Worm (Caenorhabditis elegans) whole organism, L2 larva: ENCODE measurements around the gene F53H8.3.
A peak's percentile ranks its signal among the peaks of the same experiment; 100 is the strongest.

ENCODE experiments used
- C34F6.9 ChIP-seq: fragments of 150-350 bp; optimal IDR thresholded peaks from 2 replicates; lab custom pipeline; 2014; ENCODE audit warnings: missing biosample characterization, missing genetic modification characterization
- F13H6.1 ChIP-seq: sonication (generic microtip); optimal IDR thresholded peaks from 2 replicates; lab custom pipeline; 2016; ENCODE audit warnings: missing genetic modification characterization, missing compliant biosample characterization
- Y55F3AM.14 ChIP-seq: fragments of 200-800 bp; sonication (Bioruptor generic); optimal IDR thresholded peaks from 2 replicates; lab custom pipeline; 2018; ENCODE audit warnings: mild to moderate bottlenecking, missing genetic modification characterization, missing compliant biosample characterization
- ZK546.5 ChIP-seq: sonication (generic microtip); optimal IDR thresholded peaks from 2 replicates; lab custom pipeline; 2017; ENCODE audit warnings: missing biosample characterization, missing genetic modification characterization
- alr-1 ChIP-seq: fragments of 150-350 bp; optimal IDR thresholded peaks from 2 replicates; lab custom pipeline; 2014; ENCODE audit warnings: missing biosample characterization, missing genetic modification characterization
- aly-2 ChIP-seq: fragments of 150-350 bp; optimal IDR thresholded peaks from 2 replicates; lab custom pipeline; 2014; ENCODE audit warnings: missing biosample characterization, missing genetic modification characterization
- ama-1 ChIP-seq: fragments of 150-350 bp; optimal IDR thresholded peaks from 2 replicates; lab custom pipeline; 2018; ENCODE audit warnings: inconsistent platforms
- blmp-1 ChIP-seq: sonication (generic microtip); optimal IDR thresholded peaks from 2 replicates; lab custom pipeline; 2017; ENCODE audit warnings: missing genetic modification characterization, mild to moderate bottlenecking, missing compliant biosample characterization, antibody characterized with exemption, moderate library complexity; ENCODE audit not compliant: insufficient read depth
- ceh-16 ChIP-seq: fragments of 150-350 bp; optimal IDR thresholded peaks from 2 replicates; lab custom pipeline; 2014; ENCODE audit warnings: missing biosample characterization, missing genetic modification characterization
- ceh-82 ChIP-seq: fragments of 150-350 bp; optimal IDR thresholded peaks from 2 replicates; lab custom pipeline; 2014; ENCODE audit warnings: missing biosample characterization, missing genetic modification characterization
- crh-2 ChIP-seq: sonication (generic microtip); optimal IDR thresholded peaks from 2 replicates; lab custom pipeline; 2017; ENCODE audit warnings: missing biosample characterization, missing genetic modification characterization
- dmd-4 ChIP-seq: sonication (generic microtip); optimal IDR thresholded peaks from 2 replicates; lab custom pipeline; 2017; ENCODE audit warnings: missing biosample characterization, missing genetic modification characterization
- egl-27 ChIP-seq: sonication (generic microtip); optimal IDR thresholded peaks from 3 replicates; lab custom pipeline; 2017; ENCODE audit warnings: missing biosample characterization, missing genetic modification reagents, missing genetic modification characterization
- elt-1 ChIP-seq: fragments of 150-350 bp; optimal IDR thresholded peaks from 2 replicates; lab custom pipeline; 2014; ENCODE audit warnings: missing biosample characterization, missing genetic modification characterization
- elt-3 ChIP-seq: sonication (generic microtip); optimal IDR thresholded peaks from 2 replicates; lab custom pipeline; 2017; ENCODE audit warnings: missing biosample characterization, missing genetic modification characterization
- fos-1 ChIP-seq: fragments of 150-350 bp; optimal IDR thresholded peaks from 2 replicates; lab custom pipeline; 2014; ENCODE audit warnings: missing biosample characterization, missing genetic modification characterization
- lin-39 ChIP-seq: fragments of 150-350 bp; optimal IDR thresholded peaks from 2 replicates; lab custom pipeline; 2014; ENCODE audit warnings: missing biosample characterization, missing genetic modification reagents, missing genetic modification characterization
- lsy-2 ChIP-seq, 2 experiments: fragments of 150-350 bp in 1 of 2; sonication (generic microtip) in 1 of 2; optimal IDR thresholded peaks; 2 replicates each; lab custom pipeline; 2014 to 2017; ENCODE audit warnings: missing biosample characterization in 2 of 2, missing genetic modification characterization in 2 of 2
- mab-5 ChIP-seq: fragments of 150-350 bp; optimal IDR thresholded peaks from 2 replicates; lab custom pipeline; 2014; ENCODE audit warnings: missing biosample characterization, missing genetic modification characterization
- mbf-1 ChIP-seq: sonication (generic microtip); optimal IDR thresholded peaks from 2 replicates; lab custom pipeline; 2017; ENCODE audit warnings: missing biosample characterization, missing genetic modification characterization
- mdl-1 ChIP-seq, 2 experiments: fragments of 150-350 bp in 1 of 2; sonication (generic microtip) in 1 of 2; optimal IDR thresholded peaks; 2 replicates each; lab custom pipeline; 2017; ENCODE audit warnings: missing biosample characterization in 2 of 2, missing genetic modification characterization in 2 of 2
- nhr-11 ChIP-seq: fragments of 150-350 bp; optimal IDR thresholded peaks from 2 replicates; lab custom pipeline; 2014; ENCODE audit warnings: missing biosample characterization, missing genetic modification characterization
- nhr-129 ChIP-seq: fragments of 150-350 bp; optimal IDR thresholded peaks from 2 replicates; lab custom pipeline; 2014; ENCODE audit warnings: missing biosample characterization, missing genetic modification characterization
- nhr-21 ChIP-seq: fragments of 150-350 bp; optimal IDR thresholded peaks from 2 replicates; lab custom pipeline; 2014; ENCODE audit warnings: missing biosample characterization, missing genetic modification characterization
- nhr-23 ChIP-seq: fragments of 150-350 bp; optimal IDR thresholded peaks from 2 replicates; lab custom pipeline; 2014; ENCODE audit warnings: missing biosample characterization, missing genetic modification reagents, missing genetic modification characterization
- nhr-237 ChIP-seq: fragments of 150-350 bp; optimal IDR thresholded peaks from 2 replicates; lab custom pipeline; 2014; ENCODE audit warnings: missing biosample characterization, missing genetic modification characterization
- nhr-25 ChIP-seq: fragments of 150-350 bp; sonication (generic microtip); optimal IDR thresholded peaks from 3 replicates; lab custom pipeline; 2014; ENCODE audit warnings: missing biosample characterization, missing genetic modification characterization
- nhr-77 ChIP-seq: fragments of 150-350 bp; optimal IDR thresholded peaks from 2 replicates; lab custom pipeline; 2014; ENCODE audit warnings: missing biosample characterization, missing genetic modification characterization
- peb-1 ChIP-seq: fragments of 150-350 bp; optimal IDR thresholded peaks from 2 replicates; lab custom pipeline; 2014; ENCODE audit warnings: missing biosample characterization, missing genetic modification characterization
- sem-4 ChIP-seq: fragments of 150-350 bp; optimal IDR thresholded peaks from 2 replicates; lab custom pipeline; 2014; ENCODE audit warnings: missing biosample characterization, missing genetic modification reagents, missing genetic modification characterization
- skn-1 ChIP-seq: sonication (generic microtip); optimal IDR thresholded peaks from 2 replicates; lab custom pipeline; 2017; ENCODE audit warnings: missing biosample characterization, missing genetic modification characterization
- sma-9 ChIP-seq, 2 experiments: fragments of 150-350 bp in 1 of 2; sonication (generic microtip) in 1 of 2; optimal IDR thresholded peaks; 2 replicates each; lab custom pipeline; 2014 to 2016; ENCODE audit warnings: missing genetic modification characterization in 2 of 2, mild to moderate bottlenecking in 1 of 2, missing biosample characterization in 1 of 2, missing compliant biosample characterization in 1 of 2, missing genetic modification reagents in 1 of 2, moderate library complexity in 1 of 2
- snpc-4 ChIP-seq: fragments of 150-350 bp; optimal IDR thresholded peaks from 2 replicates; lab custom pipeline; 2014; ENCODE audit warnings: missing biosample characterization, missing genetic modification characterization
- unc-39 ChIP-seq: fragments of 150-350 bp; optimal IDR thresholded peaks from 2 replicates; lab custom pipeline; 2014; ENCODE audit warnings: missing biosample characterization, missing genetic modification characterization
- unc-55 ChIP-seq: fragments of 150-350 bp; sonication (generic microtip); optimal IDR thresholded peaks from 3 replicates; lab custom pipeline; 2014; ENCODE audit warnings: missing biosample characterization, missing genetic modification reagents, missing genetic modification characterization
- zag-1 ChIP-seq: fragments of 150-350 bp; optimal IDR thresholded peaks from 2 replicates; lab custom pipeline; 2014; ENCODE audit warnings: missing biosample characterization, missing genetic modification characterization
- ztf-11 ChIP-seq: sonication (generic microtip); optimal IDR thresholded peaks from 2 replicates; lab custom pipeline; 2017; ENCODE audit warnings: missing biosample characterization, missing genetic modification characterization
- ztf-4 ChIP-seq: fragments of 150-350 bp; optimal IDR thresholded peaks from 2 replicates; lab custom pipeline; 2014; ENCODE audit warnings: missing biosample characterization, missing genetic modification characterization

The F53H8.3 gene

DNA sequence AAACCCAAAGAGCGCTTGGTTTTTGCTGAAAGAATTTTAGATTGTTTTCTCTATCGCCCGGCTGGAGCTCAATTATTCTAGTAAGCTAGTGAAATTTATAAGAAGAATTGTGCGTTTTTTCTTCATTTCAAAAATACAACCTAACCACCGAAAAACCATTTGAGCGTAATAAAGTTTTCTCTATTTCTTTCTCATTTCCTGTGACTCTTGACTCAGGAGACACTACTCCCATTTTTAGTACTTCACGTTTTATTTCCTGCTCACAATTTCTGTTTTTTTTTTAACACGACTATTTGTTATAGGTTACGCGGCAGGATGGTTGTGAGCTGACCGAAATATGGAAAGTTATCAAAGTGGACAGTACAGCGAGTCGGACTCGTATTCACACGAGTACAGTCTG is 25.4 kb upstream of the F53H8.3 start, which contains the start of gene F35H12.6:
Gene F35H12.6 (plus strand): TSS at position 301 of the 400 bp plus-strand sequence.
- TF ChIP-seq lin-39 (tag; lab: Kevin White, UChicago) = no peak
- no peak for TF ChIP-seq nhr-129 (tag; lab: Kevin White, UChicago)
- TF ChIP-seq ZK546.5 (tag; lab: Kevin White, UChicago) = no peak
- no peak for TF ChIP-seq ceh-16 (tag; lab: Kevin White, UChicago)
- no peak for TF ChIP-seq nhr-77 (tag; lab: Kevin White, UChicago)
- no peak for TF ChIP-seq egl-27 (tag; lab: Kevin White, UChicago)
- no peak for TF ChIP-seq lsy-2 (tag; optimal IDR thresholded peaks at IDR 0.05; lab: Kevin White, UChicago)
- TF ChIP-seq sem-4 = no peak
- TF ChIP-seq, all 48 proteins: peak for 0

DNA sequence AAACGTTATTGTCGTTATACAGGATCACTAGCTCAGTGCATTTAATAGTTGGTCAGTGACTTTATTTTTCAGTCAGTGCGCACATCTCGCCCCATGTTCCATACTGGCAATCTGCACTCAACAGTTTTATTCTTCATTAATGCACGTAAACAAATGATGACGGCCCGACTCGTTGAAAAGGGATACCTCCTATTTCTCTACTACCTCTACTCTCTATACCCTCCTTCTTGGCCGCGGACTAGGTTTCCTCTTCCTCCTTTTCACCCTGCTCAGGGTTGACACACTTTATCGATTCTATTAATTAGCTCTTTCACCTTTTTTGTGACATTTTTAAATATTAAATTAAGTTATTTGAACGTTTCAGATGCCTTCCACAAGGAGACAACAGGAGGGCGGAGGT is 22.8 kb upstream of the F53H8.3 start, which contains the start of gene sel-12:
Gene sel-12 (plus strand): TSS at position 358 of the 400 bp plus-strand sequence.
- peak; percentile 22 for TF ChIP-seq fos-1
- TF ChIP-seq unc-55 (GFP tag; lab: Kevin White, UChicago) = peak; percentile 71
- no peak for TF ChIP-seq mab-5 (tag; lab: Kevin White, UChicago)
- no peak for TF ChIP-seq aly-2 (tag; lab: Kevin White, UChicago)
- no peak for TF ChIP-seq zag-1 (tag; lab: Kevin White, UChicago)
- TF ChIP-seq mdl-1 (tag; optimal IDR thresholded peaks at IDR 0.05; lab: Kevin White, UChicago) = no peak
- TF ChIP-seq nhr-21 = no peak
- TF ChIP-seq blmp-1 = no peak
- TF ChIP-seq sem-4 = no peak
- TF ChIP-seq ceh-16 (tag; lab: Kevin White, UChicago) = no peak
- peak; percentile 49 for TF ChIP-seq nhr-129 (tag; lab: Kevin White, UChicago)
- TF ChIP-seq snpc-4 (tag; lab: Kevin White, UChicago) = no peak
- TF ChIP-seq lsy-2 (tag; optimal IDR thresholded peaks at IDR 0.05; lab: Kevin White, UChicago) = peak in 1 of 2 experiments; percentile 34
- TF ChIP-seq ZK546.5 (tag; lab: Kevin White, UChicago) = no peak
- TF ChIP-seq lin-39 (tag; lab: Kevin White, UChicago) = no peak
- TF ChIP-seq nhr-237 (tag; lab: Kevin White, UChicago) = no peak
- TF ChIP-seq C34F6.9 (tag; lab: Kevin White, UChicago) = peak; percentile 48
- no peak for TF ChIP-seq unc-39 (tag; lab: Kevin White, UChicago)
- TF ChIP-seq alr-1 (tag; lab: Kevin White, UChicago) = no peak
- no peak for TF ChIP-seq ama-1
- TF ChIP-seq nhr-11 (tag; lab: Kevin White, UChicago) = no peak
- no peak for TF ChIP-seq ceh-82 (tag; lab: Kevin White, UChicago)
- TF ChIP-seq Y55F3AM.14 = no peak
- TF ChIP-seq mbf-1 (tag; lab: Kevin White, UChicago) = no peak
- TF ChIP-seq nhr-77 (tag; lab: Kevin White, UChicago) = no peak
- TF ChIP-seq nhr-23 (tag; lab: Kevin White, UChicago) = no peak

DNA sequence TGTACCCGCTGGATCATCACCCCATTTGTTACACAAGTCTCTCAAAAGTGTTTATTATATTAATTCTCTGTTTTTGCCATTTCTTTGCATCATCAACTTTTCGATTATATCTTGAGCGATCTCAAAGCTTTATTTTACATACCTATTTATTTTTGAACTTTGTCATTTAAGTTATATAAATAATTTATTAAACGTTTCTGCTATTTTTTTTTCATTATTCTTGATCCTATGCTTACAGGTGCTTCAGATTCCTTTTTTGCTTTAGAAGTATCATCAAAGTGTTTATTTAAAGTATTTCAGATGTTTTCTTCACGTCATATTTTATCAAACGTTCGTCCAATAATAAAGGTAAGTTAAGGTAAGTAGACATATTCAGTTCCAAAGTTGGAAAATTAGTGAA is 20.2 kb upstream of the F53H8.3 start, which contains the start of gene F35H12.5:
Gene F35H12.5 (plus strand): TSS at position 301 of the 400 bp plus-strand sequence.
- TF ChIP-seq dmd-4 (tag; lab: Kevin White, UChicago) = no peak
- TF ChIP-seq nhr-21 = no peak
- TF ChIP-seq sma-9 (GFP tag; optimal IDR thresholded peaks at IDR 0.05; lab: Kevin White, UChicago) = no peak
- TF ChIP-seq sma-9 (tag; optimal IDR thresholded peaks at IDR 0.05; lab: Kevin White, UChicago) = no peak
- TF ChIP-seq ztf-4 = no peak
- no peak for TF ChIP-seq egl-27 (tag; lab: Kevin White, UChicago)
- TF ChIP-seq zag-1 (tag; lab: Kevin White, UChicago) = no peak
- TF ChIP-seq ceh-16 (tag; lab: Kevin White, UChicago) = no peak
- no peak for TF ChIP-seq ZK546.5 (tag; lab: Kevin White, UChicago)
- TF ChIP-seq mdl-1 (tag; optimal IDR thresholded peaks at IDR 0.05; lab: Kevin White, UChicago) = no peak

DNA sequence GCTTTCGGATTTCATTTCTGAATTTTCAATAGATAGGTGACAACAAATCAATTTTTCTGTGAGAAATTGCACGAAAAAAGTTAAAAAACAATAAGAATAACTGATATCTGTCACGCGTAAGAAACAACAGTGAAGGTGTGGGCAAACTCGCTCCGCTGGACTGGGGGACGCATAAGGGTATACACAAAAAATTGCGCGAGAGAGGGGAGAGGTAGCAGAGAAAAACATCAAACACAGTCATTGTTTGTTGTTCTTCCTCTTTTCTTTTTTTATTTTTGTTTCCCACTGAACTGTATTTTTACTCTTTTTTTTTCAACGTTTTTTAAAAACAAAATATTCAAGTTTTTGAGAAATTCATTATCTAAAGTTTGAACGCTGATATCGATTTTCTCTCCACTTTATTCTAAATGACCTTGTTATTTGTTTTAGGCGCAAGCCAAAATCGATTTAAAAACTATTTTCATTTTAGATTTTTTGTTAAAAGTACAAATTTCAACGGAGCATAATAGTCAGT is 13.8 kb upstream of the F53H8.3 start, which contains the start of the genes pifk-1 and tbc-11:
Gene pifk-1 (minus strand): TSS at position 17 of the 514 bp plus-strand sequence.
Gene tbc-11 (plus strand): TSS at position 464 of the 514 bp plus-strand sequence.
- peak in 1 of 2 experiments; percentile 64 for TF ChIP-seq lsy-2 (tag; optimal IDR thresholded peaks at IDR 0.05; lab: Kevin White, UChicago)
- peak; percentile 44 for TF ChIP-seq F13H6.1 (tag; lab: Kevin White, UChicago)
- TF ChIP-seq dmd-4 (tag; lab: Kevin White, UChicago) = no peak
- TF ChIP-seq C34F6.9 (tag; lab: Kevin White, UChicago) = peak; percentile 55
- no peak for TF ChIP-seq lin-39 (tag; lab: Kevin White, UChicago)
- peak; percentile 70 for TF ChIP-seq crh-2
- TF ChIP-seq nhr-21 = peak; percentile 21
- TF ChIP-seq skn-1 = no peak
- TF ChIP-seq nhr-129 (tag; lab: Kevin White, UChicago) = peak; percentile 78
- TF ChIP-seq sma-9 (GFP tag; optimal IDR thresholded peaks at IDR 0.05; lab: Kevin White, UChicago) = peak; percentile 2
- no peak for TF ChIP-seq sma-9 (tag; optimal IDR thresholded peaks at IDR 0.05; lab: Kevin White, UChicago)
- TF ChIP-seq sem-4 = peak; percentile 15
- TF ChIP-seq nhr-25 (tag; lab: Kevin White, UChicago) = peak; percentile 11
- no peak for TF ChIP-seq ceh-16 (tag; lab: Kevin White, UChicago)
- TF ChIP-seq ceh-82 (tag; lab: Kevin White, UChicago) = no peak
- no peak for TF ChIP-seq mdl-1 (tag; optimal IDR thresholded peaks at IDR 0.05; lab: Kevin White, UChicago)
- TF ChIP-seq elt-3 (tag; lab: Kevin White, UChicago) = no peak
- TF ChIP-seq egl-27 (tag; lab: Kevin White, UChicago) = peak; percentile 30
- peak; percentile 2 for TF ChIP-seq zag-1 (tag; lab: Kevin White, UChicago)
- no peak for TF ChIP-seq Y55F3AM.14
- no peak for TF ChIP-seq elt-1 (tag; lab: Kevin White, UChicago)
- TF ChIP-seq nhr-77 (tag; lab: Kevin White, UChicago) = no peak
- no peak for TF ChIP-seq unc-39 (tag; lab: Kevin White, UChicago)
- TF ChIP-seq fos-1 = peak; percentile 78
- peak; percentile 78 for TF ChIP-seq unc-55 (GFP tag; lab: Kevin White, UChicago)
- TF ChIP-seq ztf-11 (tag; lab: Kevin White, UChicago) = no peak
- no peak for TF ChIP-seq mbf-1 (tag; lab: Kevin White, UChicago)
- TF ChIP-seq peb-1 (tag; lab: Kevin White, UChicago) = no peak
